Worm (Caenorhabditis elegans) whole organism, young adult: ENCODE data around the gene ZK154.6.

Experiments used
- C17E4.6 ChIP-seq: fragments of 200-800 bp; sonication (Bioruptor generic); IDR thresholded peaks from 2 replicates; pipeline ENCODE4 v1.3.6; 2022; ENCODE audit warnings: missing genetic modification reagents, missing genetic modification characterization, missing compliant biosample characterization
- athp-1 ChIP-seq: sonication (generic microtip); optimal IDR thresholded peaks from 2 replicates; lab custom pipeline; 2017; ENCODE audit warnings: mild to moderate bottlenecking, missing genetic modification characterization, missing compliant biosample characterization
- hlh-26 ChIP-seq: fragments of 200-800 bp; sonication (Bioruptor generic); conservative IDR thresholded peaks from 2 replicates; pipeline ENCODE4 v1.3.6; 2022; ENCODE audit warnings: missing genetic modification reagents, missing genetic modification characterization, missing compliant biosample characterization
- madf-10 ChIP-seq: sonication (generic microtip); optimal IDR thresholded peaks from 2 replicates; lab custom pipeline; 2016; ENCODE audit warnings: mild to moderate bottlenecking, missing genetic modification characterization, missing compliant biosample characterization
- tbp1 ChIP-seq: fragments of 200-800 bp; sonication (Bioruptor generic); optimal IDR thresholded peaks from 2 replicates; lab custom pipeline; 2018; ENCODE audit warnings: mild to moderate bottlenecking, missing genetic modification characterization, missing compliant biosample characterization

DNA sequence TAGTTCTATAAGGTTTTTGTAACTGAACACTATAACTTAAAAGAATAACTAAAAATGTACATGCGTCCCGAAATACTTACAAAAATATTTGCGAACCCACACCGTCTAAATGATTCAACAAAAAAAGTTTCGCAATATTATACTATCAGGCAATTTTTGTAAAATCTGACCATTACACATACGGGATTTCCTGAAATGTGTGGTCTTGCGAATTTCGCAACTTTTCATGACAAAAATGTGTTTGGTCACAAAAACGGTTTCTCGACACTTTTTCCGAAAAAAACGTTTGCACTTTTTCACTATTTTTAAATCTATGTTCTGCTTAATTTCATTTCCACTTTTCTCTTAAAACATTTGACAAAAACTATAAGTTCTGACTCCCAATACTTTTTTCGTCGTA, 21.9 kb upstream of the ZK154.6 start:
- TF ChIP-seq madf-10 (tag; lab: Kevin White, UChicago): no peak
- no peak for TF ChIP-seq athp-1 (tag; lab: Kevin White, UChicago)
- TF ChIP-seq C17E4.6 (GFP tag; lab: Robert Waterston, UW): no peak
- no peak for TF ChIP-seq tbp1 (GFP tag; lab: Kevin White, UChicago)
- TF ChIP-seq hlh-26: no peak
